Worm (Caenorhabditis elegans) whole organism, late embryonic: ENCODE measurements around the gene oac-7.
"Not testable (repeated sequence)": the region's sequence is repeated elsewhere in the genome, so short reads cannot be mapped to it uniquely, and the experiment has no call there.

Experiments used
- F13H6.1 ChIP-seq: sonication (generic microtip); optimal IDR thresholded peaks from 2 replicates; lab custom pipeline; 2016; ENCODE audit warnings: missing genetic modification characterization, missing compliant biosample characterization
- K09A11.1 ChIP-seq: sonication (generic microtip); optimal IDR thresholded peaks from 2 replicates; lab custom pipeline; 2017; ENCODE audit warnings: antibody characterized with exemption, mild to moderate bottlenecking, missing genetic modification characterization, missing compliant biosample characterization; ENCODE audit not compliant: insufficient read depth
- T23F11.4 ChIP-seq: fragments of 200-800 bp; sonication (Bioruptor generic); optimal IDR thresholded peaks from 2 replicates; lab custom pipeline; 2018; ENCODE audit warnings: mild to moderate bottlenecking, missing genetic modification characterization, missing compliant biosample characterization
- Y22D7AL.16 ChIP-seq: sonication (generic microtip); optimal IDR thresholded peaks from 2 replicates; lab custom pipeline; 2016; ENCODE audit warnings: missing genetic modification characterization, missing compliant biosample characterization
- ahr-1 ChIP-seq: sonication (generic microtip); optimal IDR thresholded peaks from 2 replicates; lab custom pipeline; 2016; ENCODE audit warnings: missing genetic modification characterization, missing compliant biosample characterization
- ceh-14 ChIP-seq: sonication (generic microtip); optimal IDR thresholded peaks from 2 replicates; lab custom pipeline; 2016; ENCODE audit warnings: missing genotype, missing genetic modification characterization, missing compliant biosample characterization
- ceh-18 ChIP-seq: sonication (generic microtip); optimal IDR thresholded peaks from 2 replicates; lab custom pipeline; 2016; ENCODE audit warnings: missing genetic modification characterization, missing compliant biosample characterization
- ceh-19 ChIP-seq: fragments of 200-800 bp; sonication (Bioruptor generic); optimal IDR thresholded peaks from 2 replicates; lab custom pipeline; 2018; ENCODE audit warnings: mild to moderate bottlenecking, missing genetic modification characterization, missing compliant biosample characterization
- ceh-2 ChIP-seq: sonication (generic microtip); optimal IDR thresholded peaks from 2 replicates; lab custom pipeline; 2016; ENCODE audit warnings: missing genotype, missing genetic modification characterization, missing compliant biosample characterization
- ceh-34 ChIP-seq: sonication (generic microtip); optimal IDR thresholded peaks from 2 replicates; lab custom pipeline; 2016; ENCODE audit warnings: mild to moderate bottlenecking, missing genetic modification characterization, missing compliant biosample characterization
- ceh-48 ChIP-seq: sonication (generic microtip); optimal IDR thresholded peaks from 2 replicates; lab custom pipeline; 2016; ENCODE audit warnings: missing genetic modification characterization, inconsistent platforms, missing compliant biosample characterization
- ceh-6 ChIP-seq: fragments of 200-800 bp; sonication (Bioruptor generic); optimal IDR thresholded peaks from 2 replicates; lab custom pipeline; 2018; ENCODE audit warnings: mild to moderate bottlenecking, missing genetic modification characterization, missing compliant biosample characterization
- ceh-9 ChIP-seq: sonication (generic microtip); optimal IDR thresholded peaks from 2 replicates; lab custom pipeline; 2016; ENCODE audit warnings: mild to moderate bottlenecking, missing genetic modification characterization, inconsistent platforms, missing compliant biosample characterization
- elt-2 ChIP-seq: sonication (generic microtip); optimal IDR thresholded peaks from 2 replicates; lab custom pipeline; 2016; ENCODE audit warnings: missing genetic modification reagents, missing genetic modification characterization, missing compliant biosample characterization
- elt-4 ChIP-seq: sonication (generic microtip); optimal IDR thresholded peaks from 2 replicates; lab custom pipeline; 2016; ENCODE audit warnings: missing genetic modification characterization, missing compliant biosample characterization
- eyg-1 ChIP-seq: sonication (generic microtip); optimal IDR thresholded peaks from 2 replicates; lab custom pipeline; 2016; ENCODE audit warnings: missing genotype, missing genetic modification characterization, missing compliant biosample characterization
- fkh-10 ChIP-seq: fragments of 150-350 bp; optimal IDR thresholded peaks from 2 replicates; lab custom pipeline; 2014; ENCODE audit warnings: missing biosample characterization, missing genetic modification reagents, missing genetic modification characterization
- hlh-13 ChIP-seq: fragments of 200-800 bp; sonication (Bioruptor generic); optimal IDR thresholded peaks from 2 replicates; lab custom pipeline; 2018; ENCODE audit warnings: mild to moderate bottlenecking, missing genetic modification characterization, missing compliant biosample characterization
- hlh-8 ChIP-seq: sonication (generic microtip); optimal IDR thresholded peaks from 2 replicates; lab custom pipeline; 2016; ENCODE audit warnings: missing genotype, missing genetic modification characterization, missing compliant biosample characterization
- mec-3 ChIP-seq: sonication (generic microtip); optimal IDR thresholded peaks from 2 replicates; lab custom pipeline; 2016; ENCODE audit warnings: borderline replicate concordance, missing genetic modification characterization, missing compliant biosample characterization
- nhr-232 ChIP-seq: sonication (generic microtip); optimal IDR thresholded peaks from 2 replicates; lab custom pipeline; 2016; ENCODE audit warnings: missing genetic modification characterization, missing compliant biosample characterization
- pag-3 ChIP-seq: sonication (generic microtip); optimal IDR thresholded peaks from 2 replicates; lab custom pipeline; 2016; ENCODE audit warnings: missing compliant biosample characterization, missing genetic modification characterization, borderline replicate concordance
- pat-9 ChIP-seq: fragments of 200-800 bp; sonication (Bioruptor generic); optimal IDR thresholded peaks from 2 replicates; lab custom pipeline; 2018; ENCODE audit warnings: mild to moderate bottlenecking, missing genetic modification characterization, moderate library complexity, missing compliant biosample characterization
- pha-4 ChIP-seq: fragments of 150-350 bp; optimal IDR thresholded peaks from 2 replicates; lab custom pipeline; 2018; ENCODE audit warnings: missing biosample characterization, missing genetic modification reagents, missing genetic modification characterization
- sdc-2 ChIP-seq: sonication (generic microtip); optimal IDR thresholded peaks from 2 replicates; lab custom pipeline; 2016; ENCODE audit warnings: missing genotype, missing genetic modification characterization, missing compliant biosample characterization
- sox-2 ChIP-seq: fragments of 200-800 bp; sonication (Bioruptor generic); IDR thresholded peaks from 2 replicates; pipeline ENCODE4 v1.3.6; 2022; ENCODE audit warnings: missing genetic modification reagents, missing genetic modification characterization, missing compliant biosample characterization
- tbx-2 ChIP-seq: sonication (generic microtip); optimal IDR thresholded peaks from 2 replicates; lab custom pipeline; 2016; ENCODE audit warnings: missing genetic modification characterization, missing compliant biosample characterization
- unc-3 ChIP-seq, 2 experiments: fragments of 200-800 bp in 1 of 2; sonication (Bioruptor generic) in 1 of 2; sonication (generic microtip) in 1 of 2; conservative IDR thresholded peaks in 1 of 2; optimal IDR thresholded peaks in 1 of 2; 2 replicates each; pipeline versions ENCODE4 v1.3.6 to Lab custom; 2016 to 2022; ENCODE audit warnings: missing compliant biosample characterization in 2 of 2, missing genetic modification characterization in 2 of 2, missing genetic modification reagents in 1 of 2
- unc-42 ChIP-seq: sonication (generic microtip); optimal IDR thresholded peaks from 2 replicates; lab custom pipeline; 2016; ENCODE audit warnings: missing genotype, missing genetic modification characterization, missing compliant biosample characterization
- unc-86 ChIP-seq: sonication (generic microtip); optimal IDR thresholded peaks from 2 replicates; lab custom pipeline; 2016; ENCODE audit warnings: missing genetic modification characterization, missing compliant biosample characterization
- ztf-16 ChIP-seq: sonication (generic microtip); optimal IDR thresholded peaks from 2 replicates; lab custom pipeline; 2017; ENCODE audit warnings: missing genetic modification characterization, missing compliant biosample characterization

Gene oac-7

ce11 chrV:16338287-16339092 lies 28.9 kb downstream of the oac-7 start, which contains the start of gene slc-9B.2:
slc-9B.2 (plus strand) TSS chrV:16339042.
- not testable (repeated sequence) for TF ChIP-seq ceh-14 (tag; lab: Kevin White, UChicago); sox-2 (GFP tag; lab: Robert Waterston, UW); sdc-2 (tag; lab: Kevin White, UChicago)

DNA sequence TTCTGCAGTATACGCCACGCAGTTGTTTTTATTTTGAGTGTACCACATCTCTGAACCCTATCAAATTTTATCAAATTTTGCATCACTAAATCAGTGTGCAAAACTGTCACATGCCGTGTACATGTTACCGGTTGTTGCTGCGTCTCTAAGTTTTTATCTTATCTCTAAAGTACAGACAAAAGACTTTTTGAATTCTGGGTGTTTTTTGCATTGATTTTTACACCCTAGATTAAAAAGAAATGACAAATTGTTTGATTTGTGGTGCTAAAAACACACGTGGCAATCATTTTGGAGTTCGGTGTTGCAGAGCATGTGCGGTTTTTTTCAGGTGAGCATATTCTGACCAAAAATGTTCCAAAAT lies 32.6 kb downstream of the oac-7 start, which contains the start of gene nhr-193:
Gene nhr-193, plus strand, starts transcription at position 51 of the 361 bp plus-strand sequence.
- TF ChIP-seq ceh-18 (tag; lab: Kevin White, UChicago) = no peak
- no peak for TF ChIP-seq elt-4 (tag; lab: Kevin White, UChicago)
- no peak for TF ChIP-seq T23F11.4
- TF ChIP-seq sox-2 (GFP tag; lab: Robert Waterston, UW) = no peak
- TF ChIP-seq ahr-1 (tag; lab: Kevin White, UChicago) = no peak
- peak; percentile 22 for TF ChIP-seq elt-2 (tag; lab: Kevin White, UChicago)
- no peak for TF ChIP-seq mec-3

- TF ChIP-seq pha-4 (tag; lab: Kevin White, UChicago) = no peak
- no peak for TF ChIP-seq K09A11.1 (tag; lab: Kevin White, UChicago)
- no peak for TF ChIP-seq mec-3
- TF ChIP-seq ceh-48 (tag; lab: Kevin White, UChicago) = no peak
- no peak for TF ChIP-seq sox-2 (GFP tag; lab: Robert Waterston, UW)
- TF ChIP-seq ceh-19 (GFP tag; lab: Kevin White, UChicago) = no peak
- TF ChIP-seq eyg-1 (tag; lab: Kevin White, UChicago) = no peak
- TF ChIP-seq ztf-16 = no peak
- TF ChIP-seq tbx-2 (tag; lab: Kevin White, UChicago) = no peak
- no peak for TF ChIP-seq hlh-13 (GFP tag; lab: Kevin White, UChicago)
Measured at ce11 chrV:16346406-16347108, 37.0 kb downstream of the oac-7 start, which contains the start of the genes W08G11.5 and W08G11.1. W08G11.5 (minus strand) TSS chrV:16346506. W08G11.1 (plus strand) TSS chrV:16347058.

DNA sequence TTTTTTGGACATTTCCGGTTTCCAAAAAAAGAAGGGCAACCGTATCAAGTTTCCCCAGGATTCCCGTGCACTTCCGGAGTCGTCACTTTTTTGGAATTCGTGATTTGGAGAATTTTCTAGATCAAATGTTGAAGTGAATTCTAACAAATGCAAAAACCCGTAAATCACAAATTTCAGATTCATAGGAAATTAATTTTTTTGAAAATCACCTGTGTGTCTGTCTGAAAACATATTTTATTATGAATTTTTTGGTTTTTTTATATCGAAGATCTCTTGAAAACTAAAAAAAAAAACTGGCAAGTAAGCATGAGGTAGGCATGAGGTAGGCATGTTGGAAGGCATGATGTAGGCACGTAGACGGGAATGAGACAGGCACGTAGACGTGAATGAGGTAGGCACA lies 40.5 kb downstream of the oac-7 start:
- TF ChIP-seq nhr-232 (tag; lab: Kevin White, UChicago) (no peak), pha-4 (tag; lab: Kevin White, UChicago) (no peak), unc-3 (GFP tag; conservative IDR thresholded peaks at IDR 0.05; lab: Robert Waterston, UW) (no peak), unc-3 (tag; optimal IDR thresholded peaks at IDR 0.05; lab: Kevin White, UChicago) (no peak), ceh-18 (tag; lab: Kevin White, UChicago) (no peak), Y22D7AL.16 (no peak), ahr-1 (tag; lab: Kevin White, UChicago) (no peak), pag-3 (no peak), ceh-34 (no peak), hlh-8 (no peak), ceh-14 (tag; lab: Kevin White, UChicago) (no peak), F13H6.1 (no peak), fkh-10 (GFP tag; lab: Kevin White, UChicago) (no peak), pat-9 (tag; lab: Kevin White, UChicago) (no peak), ceh-2 (tag; lab: Kevin White, UChicago) (no peak), unc-86 (tag; lab: Kevin White, UChicago) (no peak), ceh-6 (GFP tag; lab: Kevin White, UChicago) (no peak), unc-42 (tag; lab: Kevin White, UChicago) (no peak), ceh-9 (no peak)
